Fruit fly (Drosophila melanogaster): ENCODE data around the gene CstF50.

DNA sequence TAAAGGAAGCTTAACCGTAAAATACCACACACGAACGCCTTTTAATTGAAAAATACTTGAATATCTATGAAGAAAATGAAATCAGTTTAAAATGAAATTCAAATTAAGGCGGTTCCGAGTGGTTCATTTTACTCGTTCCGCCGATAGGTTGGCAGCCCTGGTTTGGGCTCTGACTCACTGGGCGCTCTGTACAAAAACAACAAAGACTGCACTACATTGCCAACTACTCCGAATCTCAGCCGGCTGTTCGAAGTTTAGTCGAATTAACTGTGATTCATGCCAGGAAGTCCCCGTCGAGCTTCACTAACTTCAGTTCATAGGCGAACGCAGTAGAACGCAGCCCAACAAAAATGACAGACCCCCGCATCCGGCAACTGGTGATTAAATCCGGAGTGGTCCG lies 6.5 kb upstream of the CstF50 start, which contains the start of gene Tbca:
- TF ChIP-seq EcR (GFP tag; optimal IDR thresholded peaks at IDR 0.05), result no peak
- no peak for TF ChIP-seq psq (optimal IDR thresholded peaks at IDR 0.05)
- TF ChIP-seq CG8478 (optimal IDR thresholded peaks at IDR 0.05), result no peak
- no peak for TF ChIP-seq pan (optimal IDR thresholded peaks at IDR 0.05)
